Worm (Caenorhabditis elegans) whole organism, late embryonic: ENCODE results near the gene cat-1.

Source experiments
- C08G9.2 ChIP-seq: sonication (generic microtip); optimal IDR thresholded peaks from 2 replicates; lab custom pipeline; 2016; ENCODE audit warnings: mild to moderate bottlenecking, missing genetic modification characterization, moderate library complexity, missing compliant biosample characterization
- C38D4.7 ChIP-seq: fragments of 200-800 bp; sonication (Bioruptor generic); optimal IDR thresholded peaks from 2 replicates; lab custom pipeline; 2018; ENCODE audit warnings: mild to moderate bottlenecking, missing genetic modification characterization, moderate library complexity, missing compliant biosample characterization
- F13H6.1 ChIP-seq: sonication (generic microtip); optimal IDR thresholded peaks from 2 replicates; lab custom pipeline; 2016; ENCODE audit warnings: missing genetic modification characterization, missing compliant biosample characterization
- T23F11.4 ChIP-seq: fragments of 200-800 bp; sonication (Bioruptor generic); optimal IDR thresholded peaks from 2 replicates; lab custom pipeline; 2018; ENCODE audit warnings: mild to moderate bottlenecking, missing genetic modification characterization, missing compliant biosample characterization
- Y22D7AL.16 ChIP-seq: sonication (generic microtip); optimal IDR thresholded peaks from 2 replicates; lab custom pipeline; 2016; ENCODE audit warnings: missing genetic modification characterization, missing compliant biosample characterization
- ahr-1 ChIP-seq: sonication (generic microtip); optimal IDR thresholded peaks from 2 replicates; lab custom pipeline; 2016; ENCODE audit warnings: missing genetic modification characterization, missing compliant biosample characterization
- ama-1 ChIP-seq: fragments of 150-350 bp; optimal IDR thresholded peaks from 2 replicates; lab custom pipeline; 2014
- ceh-14 ChIP-seq: sonication (generic microtip); optimal IDR thresholded peaks from 2 replicates; lab custom pipeline; 2016; ENCODE audit warnings: missing genotype, missing genetic modification characterization, missing compliant biosample characterization
- ceh-18 ChIP-seq: sonication (generic microtip); optimal IDR thresholded peaks from 2 replicates; lab custom pipeline; 2016; ENCODE audit warnings: missing genetic modification characterization, missing compliant biosample characterization
- ceh-19 ChIP-seq: fragments of 200-800 bp; sonication (Bioruptor generic); optimal IDR thresholded peaks from 2 replicates; lab custom pipeline; 2018; ENCODE audit warnings: mild to moderate bottlenecking, missing genetic modification characterization, missing compliant biosample characterization
- ceh-2 ChIP-seq: sonication (generic microtip); optimal IDR thresholded peaks from 2 replicates; lab custom pipeline; 2016; ENCODE audit warnings: missing genotype, missing genetic modification characterization, missing compliant biosample characterization
- ceh-22 ChIP-seq: sonication (generic microtip); optimal IDR thresholded peaks from 2 replicates; lab custom pipeline; 2017; ENCODE audit warnings: missing biosample characterization, missing genetic modification characterization
- ceh-30 ChIP-seq: fragments of 150-350 bp; optimal IDR thresholded peaks from 2 replicates; lab custom pipeline; 2014; ENCODE audit warnings: missing biosample characterization, missing genetic modification characterization
- ceh-31 ChIP-seq: sonication (generic microtip); optimal IDR thresholded peaks from 2 replicates; lab custom pipeline; 2016; ENCODE audit warnings: missing genetic modification characterization, missing compliant biosample characterization
- ceh-34 ChIP-seq: sonication (generic microtip); optimal IDR thresholded peaks from 2 replicates; lab custom pipeline; 2016; ENCODE audit warnings: mild to moderate bottlenecking, missing genetic modification characterization, missing compliant biosample characterization
- ceh-45 ChIP-seq: fragments of 200-800 bp; sonication (Bioruptor generic); IDR thresholded peaks from 2 replicates; pipeline ENCODE4 v1.3.6; 2022; ENCODE audit warnings: missing genetic modification reagents, missing genetic modification characterization, missing compliant biosample characterization
- ceh-48 ChIP-seq: sonication (generic microtip); optimal IDR thresholded peaks from 2 replicates; lab custom pipeline; 2016; ENCODE audit warnings: missing genetic modification characterization, inconsistent platforms, missing compliant biosample characterization
- ceh-6 ChIP-seq: fragments of 200-800 bp; sonication (Bioruptor generic); optimal IDR thresholded peaks from 2 replicates; lab custom pipeline; 2018; ENCODE audit warnings: mild to moderate bottlenecking, missing genetic modification characterization, missing compliant biosample characterization
- dmd-4 ChIP-seq: sonication (generic microtip); optimal IDR thresholded peaks from 2 replicates; lab custom pipeline; 2016; ENCODE audit warnings: borderline replicate concordance, missing genetic modification characterization, missing compliant biosample characterization
- dve-1 ChIP-seq: sonication (generic microtip); optimal IDR thresholded peaks from 2 replicates; lab custom pipeline; 2017; ENCODE audit warnings: antibody characterized with exemption, mild to moderate bottlenecking, missing genetic modification characterization, missing compliant biosample characterization
- elt-2 ChIP-seq: sonication (generic microtip); optimal IDR thresholded peaks from 2 replicates; lab custom pipeline; 2016; ENCODE audit warnings: missing genetic modification reagents, missing genetic modification characterization, missing compliant biosample characterization
- elt-4 ChIP-seq: sonication (generic microtip); optimal IDR thresholded peaks from 2 replicates; lab custom pipeline; 2016; ENCODE audit warnings: missing genetic modification characterization, missing compliant biosample characterization
- eyg-1 ChIP-seq: sonication (generic microtip); optimal IDR thresholded peaks from 2 replicates; lab custom pipeline; 2016; ENCODE audit warnings: missing genotype, missing genetic modification characterization, missing compliant biosample characterization
- fax-1 ChIP-seq: sonication (generic microtip); optimal IDR thresholded peaks from 2 replicates; lab custom pipeline; 2016; ENCODE audit warnings: missing genotype, missing genetic modification characterization, missing compliant biosample characterization
- fkh-6 ChIP-seq: sonication (generic microtip); optimal IDR thresholded peaks from 2 replicates; lab custom pipeline; 2016; ENCODE audit warnings: missing genetic modification characterization, missing compliant biosample characterization
- hlh-13 ChIP-seq: fragments of 200-800 bp; sonication (Bioruptor generic); optimal IDR thresholded peaks from 2 replicates; lab custom pipeline; 2018; ENCODE audit warnings: mild to moderate bottlenecking, missing genetic modification characterization, missing compliant biosample characterization
- hlh-15 ChIP-seq: sonication (generic microtip); optimal IDR thresholded peaks from 2 replicates; lab custom pipeline; 2016; ENCODE audit warnings: missing genetic modification characterization, missing compliant biosample characterization
- hlh-30 ChIP-seq: sonication (generic microtip); optimal IDR thresholded peaks from 2 replicates; lab custom pipeline; 2017; ENCODE audit warnings: antibody characterized with exemption, missing genetic modification characterization, missing compliant biosample characterization; ENCODE audit not compliant: insufficient read depth
- hlh-6 ChIP-seq: sonication (generic microtip); optimal IDR thresholded peaks from 2 replicates; lab custom pipeline; 2016; ENCODE audit warnings: missing genotype, missing genetic modification characterization, missing compliant biosample characterization
- hlh-8 ChIP-seq: sonication (generic microtip); optimal IDR thresholded peaks from 2 replicates; lab custom pipeline; 2016; ENCODE audit warnings: missing genotype, missing genetic modification characterization, missing compliant biosample characterization
- madf-2 ChIP-seq: sonication (generic microtip); optimal IDR thresholded peaks from 2 replicates; lab custom pipeline; 2017; ENCODE audit warnings: missing genetic modification characterization, missing compliant biosample characterization
- mec-3 ChIP-seq: sonication (generic microtip); optimal IDR thresholded peaks from 2 replicates; lab custom pipeline; 2016; ENCODE audit warnings: borderline replicate concordance, missing genetic modification characterization, missing compliant biosample characterization
- nfya-1 ChIP-seq: sonication (generic microtip); optimal IDR thresholded peaks from 2 replicates; lab custom pipeline; 2017; ENCODE audit warnings: missing genetic modification characterization, mild to moderate bottlenecking, missing compliant biosample characterization, antibody characterized with exemption, moderate library complexity
- nhr-11 ChIP-seq: fragments of 150-350 bp; optimal IDR thresholded peaks from 2 replicates; lab custom pipeline; 2014; ENCODE audit warnings: missing biosample characterization, missing genetic modification characterization
- nhr-232 ChIP-seq: sonication (generic microtip); optimal IDR thresholded peaks from 2 replicates; lab custom pipeline; 2016; ENCODE audit warnings: missing genetic modification characterization, missing compliant biosample characterization
- npax-4 ChIP-seq: sonication (generic microtip); optimal IDR thresholded peaks from 2 replicates; lab custom pipeline; 2016; ENCODE audit warnings: missing genetic modification characterization, missing compliant biosample characterization
- pag-3 ChIP-seq: sonication (generic microtip); optimal IDR thresholded peaks from 2 replicates; lab custom pipeline; 2016; ENCODE audit warnings: missing compliant biosample characterization, missing genetic modification characterization, borderline replicate concordance
- pat-9 ChIP-seq: fragments of 200-800 bp; sonication (Bioruptor generic); optimal IDR thresholded peaks from 2 replicates; lab custom pipeline; 2018; ENCODE audit warnings: mild to moderate bottlenecking, missing genetic modification characterization, moderate library complexity, missing compliant biosample characterization
- pha-2 ChIP-seq: sonication (generic microtip); optimal IDR thresholded peaks from 2 replicates; lab custom pipeline; 2017; ENCODE audit warnings: mild to moderate bottlenecking, missing genetic modification characterization, missing compliant biosample characterization
- pha-4 ChIP-seq: fragments of 150-350 bp; optimal IDR thresholded peaks from 2 replicates; lab custom pipeline; 2018; ENCODE audit warnings: missing biosample characterization, missing genetic modification reagents, missing genetic modification characterization
- pros-1 ChIP-seq: fragments of 150-350 bp; optimal IDR thresholded peaks from 2 replicates; lab custom pipeline; 2014; ENCODE audit warnings: missing biosample characterization, missing genetic modification reagents, missing genetic modification characterization
- ref-2 ChIP-seq: sonication (generic microtip); optimal IDR thresholded peaks from 2 replicates; lab custom pipeline; 2016; ENCODE audit warnings: missing genetic modification characterization, missing compliant biosample characterization
- rnt-1 ChIP-seq: sonication (generic microtip); optimal IDR thresholded peaks from 2 replicates; lab custom pipeline; 2016; ENCODE audit warnings: missing genetic modification characterization, missing compliant biosample characterization
- sdc-2 ChIP-seq: sonication (generic microtip); optimal IDR thresholded peaks from 2 replicates; lab custom pipeline; 2016; ENCODE audit warnings: missing genotype, missing genetic modification characterization, missing compliant biosample characterization
- sox-4 ChIP-seq: sonication (generic microtip); optimal IDR thresholded peaks from 2 replicates; lab custom pipeline; 2017; ENCODE audit warnings: mild to moderate bottlenecking, missing genetic modification characterization, inconsistent platforms, missing compliant biosample characterization
- syd-9 ChIP-seq: sonication (generic microtip); optimal IDR thresholded peaks from 2 replicates; lab custom pipeline; 2016; ENCODE audit warnings: mild to moderate bottlenecking, missing genetic modification characterization, moderate library complexity, missing compliant biosample characterization
- tbx-2 ChIP-seq: sonication (generic microtip); optimal IDR thresholded peaks from 2 replicates; lab custom pipeline; 2016; ENCODE audit warnings: missing genetic modification characterization, missing compliant biosample characterization
- tbx-7 ChIP-seq: sonication (generic microtip); optimal IDR thresholded peaks from 2 replicates; lab custom pipeline; 2016; ENCODE audit warnings: missing genotype, missing genetic modification characterization, missing compliant biosample characterization
- ttx-3 ChIP-seq: sonication (generic microtip); optimal IDR thresholded peaks from 2 replicates; lab custom pipeline; 2016; ENCODE audit warnings: missing genetic modification reagents, missing genetic modification characterization, missing compliant biosample characterization
- unc-3 ChIP-seq, 2 experiments: fragments of 200-800 bp in 1 of 2; sonication (Bioruptor generic) in 1 of 2; sonication (generic microtip) in 1 of 2; conservative IDR thresholded peaks in 1 of 2; optimal IDR thresholded peaks in 1 of 2; 2 replicates each; pipeline versions ENCODE4 v1.3.6 to Lab custom; 2016 to 2022; ENCODE audit warnings: missing compliant biosample characterization in 2 of 2, missing genetic modification characterization in 2 of 2, missing genetic modification reagents in 1 of 2
- unc-42 ChIP-seq: sonication (generic microtip); optimal IDR thresholded peaks from 2 replicates; lab custom pipeline; 2016; ENCODE audit warnings: missing genotype, missing genetic modification characterization, missing compliant biosample characterization

cat-1 gene

DNA sequence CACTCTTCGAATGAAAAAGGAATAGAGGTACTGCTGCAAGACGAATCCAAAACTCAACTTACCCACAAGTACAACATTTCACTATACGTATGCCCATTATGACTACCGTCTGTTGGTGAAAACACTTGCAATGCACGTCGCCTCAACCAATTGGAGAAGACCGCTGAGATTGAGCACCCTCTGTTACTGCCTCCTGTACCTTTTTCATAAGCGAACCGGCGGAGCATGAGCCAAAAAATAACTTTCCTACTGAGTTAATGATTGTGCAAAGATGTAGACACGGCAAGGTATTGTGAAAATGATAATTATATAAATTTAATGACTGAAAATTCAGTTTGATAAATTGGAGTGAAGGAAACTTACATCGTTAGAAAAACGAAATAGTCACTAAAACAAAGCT lies 21.5 kb downstream of the cat-1 start:
- no peak for TF ChIP-seq F13H6.1 (tag; lab: Kevin White, UChicago)
- peak; percentile 90 for TF ChIP-seq sdc-2

DNA sequence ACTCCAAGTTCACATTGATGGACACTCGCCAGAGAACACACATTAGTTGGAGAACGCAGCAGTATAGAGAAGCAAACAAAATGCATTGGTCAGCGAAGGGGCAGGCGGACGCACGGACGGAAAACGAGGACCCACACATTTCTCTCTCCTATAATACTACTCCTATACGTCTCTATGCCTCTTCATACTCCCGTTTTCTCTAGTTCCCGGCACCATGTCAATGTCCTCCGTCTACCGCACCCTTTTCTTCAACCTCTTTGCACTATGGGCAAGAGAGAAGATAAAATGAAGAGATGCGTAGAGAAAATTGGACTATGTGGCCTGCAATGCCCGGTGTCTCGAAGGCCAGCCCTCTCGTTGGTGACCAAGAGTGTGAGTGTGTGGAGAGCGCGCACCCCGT lies 24.5 kb downstream of the cat-1 start, which contains the start of gene set-20:
set-20 (minus strand) TSS at position 94 of the 400 bp plus-strand sequence.
- TF ChIP-seq C08G9.2 (tag; lab: Kevin White, UChicago) (peak; percentile 47), tbx-2 (tag; lab: Kevin White, UChicago) (peak; percentile 82), hlh-6 (tag; lab: Kevin White, UChicago) (peak; percentile 46), ceh-14 (tag; lab: Kevin White, UChicago) (peak; percentile 49), elt-4 (tag; lab: Kevin White, UChicago) (no peak), ttx-3 (tag; lab: Kevin White, UChicago) (peak; percentile 38), ceh-45 (no peak), hlh-15 (tag; lab: Kevin White, UChicago) (no peak), ceh-2 (tag; lab: Kevin White, UChicago) (peak; percentile 70), elt-2 (tag; lab: Kevin White, UChicago) (no peak), eyg-1 (tag; lab: Kevin White, UChicago) (peak; percentile 13), C38D4.7 (GFP tag; lab: Kevin White, UChicago) (no peak), ceh-19 (peak; percentile 67), pros-1 (tag; lab: Kevin White, UChicago) (peak; percentile 63), rnt-1 (tag; lab: Kevin White, UChicago) (peak; percentile 88), dve-1 (peak; percentile 45), nhr-232 (tag; lab: Kevin White, UChicago) (peak; percentile 15), hlh-13 (peak; percentile 44), hlh-30 (tag; lab: Kevin White, UChicago) (no peak), dmd-4 (peak; percentile 15), pha-2 (tag; lab: Kevin White, UChicago) (peak; percentile 64), tbx-7 (tag; lab: Kevin White, UChicago) (no peak), pat-9 (tag; lab: Kevin White, UChicago) (no peak), ceh-22 (no peak), ceh-48 (tag; lab: Kevin White, UChicago) (peak; percentile 51), ceh-30 (tag; lab: Kevin White, UChicago) (no peak), ama-1 (no peak), ceh-18 (tag; lab: Kevin White, UChicago) (peak; percentile 73), unc-3 (GFP tag; conservative IDR thresholded peaks at IDR 0.05; lab: Robert Waterston, UW) (no peak), unc-3 (tag; optimal IDR thresholded peaks at IDR 0.05; lab: Kevin White, UChicago) (no peak), mec-3 (tag; lab: Kevin White, UChicago) (no peak), Y22D7AL.16 (tag; lab: Kevin White, UChicago) (peak; percentile 10), madf-2 (tag; lab: Kevin White, UChicago) (peak; percentile 32), hlh-8 (tag; lab: Kevin White, UChicago) (peak; percentile 47), nhr-11 (tag; lab: Kevin White, UChicago) (no peak), fkh-6 (tag; lab: Kevin White, UChicago) (no peak), ceh-31 (tag; lab: Kevin White, UChicago) (peak; percentile 92), pag-3 (no peak), unc-42 (tag; lab: Kevin White, UChicago) (peak; percentile 32), ahr-1 (tag; lab: Kevin White, UChicago) (no peak), nfya-1 (tag; lab: Kevin White, UChicago) (peak; percentile 88), npax-4 (tag; lab: Kevin White, UChicago) (no peak), ref-2 (tag; lab: Kevin White, UChicago) (peak; percentile 75), sox-4 (tag; lab: Kevin White, UChicago) (no peak), fax-1 (tag; lab: Kevin White, UChicago) (peak; percentile 25), T23F11.4 (GFP tag; lab: Kevin White, UChicago) (peak; percentile 34), F13H6.1 (tag; lab: Kevin White, UChicago) (peak; percentile 62), ceh-34 (tag; lab: Kevin White, UChicago) (peak; percentile 79), syd-9 (peak; percentile 75), ceh-6 (GFP tag; lab: Kevin White, UChicago) (peak; percentile 19), pha-4 (no peak)
